Fruit fly (Drosophila melanogaster): Measurements from ENCODE around the gene CG1542.

CG1542 gene

DNA sequence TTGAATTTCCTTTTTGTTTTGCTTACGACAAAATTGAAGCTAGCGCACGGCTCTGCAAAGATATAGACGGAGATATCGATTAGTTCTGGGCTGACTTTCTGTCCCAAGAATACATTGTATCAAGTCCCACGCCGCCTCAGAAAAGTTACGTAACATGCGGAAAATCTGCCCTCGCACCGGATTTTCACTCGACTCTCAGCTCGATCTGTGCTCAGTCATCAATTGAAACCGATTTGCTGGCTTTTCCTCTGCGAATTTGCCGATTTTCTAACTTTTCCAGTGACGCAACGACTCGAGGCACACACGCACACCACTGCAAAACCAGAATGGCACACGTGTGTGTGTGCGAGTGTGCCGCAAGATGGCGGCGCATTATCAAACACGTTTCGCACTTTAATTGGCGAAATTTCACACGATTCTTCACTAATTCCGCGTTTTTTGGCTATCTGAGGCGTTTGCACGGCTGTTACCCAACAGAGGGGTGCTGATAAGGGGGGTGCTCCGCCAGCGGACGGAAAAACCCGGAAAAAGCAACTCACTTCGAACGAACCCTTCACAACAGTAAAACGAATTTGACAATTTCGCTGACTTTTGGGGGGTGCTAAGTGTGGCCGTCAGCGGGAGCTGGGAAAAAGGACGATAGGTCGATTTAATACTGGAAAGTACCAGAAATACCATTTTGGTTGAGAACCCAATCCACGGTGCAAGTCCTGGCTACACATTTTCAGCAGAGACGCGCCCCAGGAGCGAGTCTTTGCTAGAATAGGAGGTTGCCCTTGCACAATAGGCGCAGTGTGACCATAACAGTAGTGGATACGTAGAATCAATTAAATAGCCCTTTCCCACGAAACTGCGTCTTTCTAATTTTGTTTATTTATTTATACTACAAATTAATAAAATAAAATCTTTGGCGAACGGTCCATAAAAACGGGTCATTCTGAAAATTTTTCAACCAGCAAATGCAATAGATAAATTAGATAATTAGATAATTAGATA, 6.0 kb downstream of the CG1542 start, which contains the start of gene ATPsynC:
Gene ATPsynC, minus strand, starts transcription at position 634 of the 996 bp plus-strand sequence.
- no peak for TF ChIP-seq Sin3A (optimal IDR thresholded peaks at IDR 0.05)

dm6 chr3R:31220456-31221336, 7.4 kb downstream of the CG1542 start, which contains the start of gene CG12054:
CG12054 (plus strand) TSS chr3R:31220702.
- no peak for TF ChIP-seq ttk (optimal IDR thresholded peaks at IDR 0.05)
- no peak for TF ChIP-seq psq (optimal IDR thresholded peaks at IDR 0.05)
- TF ChIP-seq h (optimal IDR thresholded peaks at IDR 0.05) = no peak
- no peak for TF ChIP-seq Myc (optimal IDR thresholded peaks at IDR 0.05)
- no peak for TF ChIP-seq Sin3A (optimal IDR thresholded peaks at IDR 0.05)
- TF ChIP-seq insv (optimal IDR thresholded peaks at IDR 0.05) = no peak

DNA sequence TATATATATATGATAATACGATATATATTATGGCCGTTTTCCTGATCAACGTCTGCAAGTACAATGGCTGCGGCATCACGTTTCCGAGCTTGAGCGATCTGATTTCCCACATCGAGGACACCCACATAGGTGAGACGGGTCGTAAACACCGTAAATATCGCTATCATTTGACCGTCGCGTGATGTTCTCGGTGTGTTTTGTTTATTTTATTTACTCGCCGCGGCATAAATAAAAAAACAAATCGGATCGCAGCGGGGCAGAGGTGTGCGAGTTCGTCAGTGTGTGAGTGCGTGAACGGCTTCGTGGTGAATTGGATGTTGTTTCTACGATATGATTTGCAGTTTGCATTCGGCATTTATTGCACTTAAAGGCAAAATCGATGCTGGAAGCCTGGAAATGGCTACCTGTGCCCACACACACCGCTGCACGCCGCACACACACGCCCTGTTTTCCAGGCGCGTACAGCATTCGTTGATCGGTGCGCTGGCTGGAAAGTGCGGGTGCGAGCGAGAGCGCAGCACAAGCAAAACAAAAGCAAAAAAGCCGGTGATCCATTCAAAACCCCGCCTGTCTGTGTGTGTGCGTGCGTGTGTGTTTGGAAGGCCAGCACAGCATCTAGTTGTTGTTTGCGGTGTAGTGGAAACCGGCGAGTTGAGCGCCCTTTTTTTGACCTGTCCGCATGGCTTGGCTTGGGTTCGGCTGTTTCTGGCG, 8.2 kb downstream of the CG1542 start:
- no peak for TF ChIP-seq insv (optimal IDR thresholded peaks at IDR 0.05)
- TF ChIP-seq psq (optimal IDR thresholded peaks at IDR 0.05) = no peak
- TF ChIP-seq ttk (optimal IDR thresholded peaks at IDR 0.05) = no peak
- no peak for TF ChIP-seq Sin3A (optimal IDR thresholded peaks at IDR 0.05)
- TF ChIP-seq Myc (optimal IDR thresholded peaks at IDR 0.05) = no peak
- TF ChIP-seq h (optimal IDR thresholded peaks at IDR 0.05) = no peak

- TF ChIP-seq insv (optimal IDR thresholded peaks at IDR 0.05) (no peak), Sin3A (optimal IDR thresholded peaks at IDR 0.05) (no peak), Myc (optimal IDR thresholded peaks at IDR 0.05) (no peak), psq (optimal IDR thresholded peaks at IDR 0.05) (no peak), ttk (optimal IDR thresholded peaks at IDR 0.05) (no peak), h (optimal IDR thresholded peaks at IDR 0.05) (no peak)
Measured at dm6 chr3R:31222125-31222889, 9.0 kb downstream of the CG1542 start.

- TF ChIP-seq insv (optimal IDR thresholded peaks at IDR 0.05) (no peak), Myc (optimal IDR thresholded peaks at IDR 0.05) (no peak), ttk (optimal IDR thresholded peaks at IDR 0.05) (no peak), h (optimal IDR thresholded peaks at IDR 0.05) (no peak), Sin3A (optimal IDR thresholded peaks at IDR 0.05) (no peak), psq (optimal IDR thresholded peaks at IDR 0.05) (no peak)
Measured at dm6 chr3R:31222890-31223569, 9.8 kb downstream of the CG1542 start.

DNA sequence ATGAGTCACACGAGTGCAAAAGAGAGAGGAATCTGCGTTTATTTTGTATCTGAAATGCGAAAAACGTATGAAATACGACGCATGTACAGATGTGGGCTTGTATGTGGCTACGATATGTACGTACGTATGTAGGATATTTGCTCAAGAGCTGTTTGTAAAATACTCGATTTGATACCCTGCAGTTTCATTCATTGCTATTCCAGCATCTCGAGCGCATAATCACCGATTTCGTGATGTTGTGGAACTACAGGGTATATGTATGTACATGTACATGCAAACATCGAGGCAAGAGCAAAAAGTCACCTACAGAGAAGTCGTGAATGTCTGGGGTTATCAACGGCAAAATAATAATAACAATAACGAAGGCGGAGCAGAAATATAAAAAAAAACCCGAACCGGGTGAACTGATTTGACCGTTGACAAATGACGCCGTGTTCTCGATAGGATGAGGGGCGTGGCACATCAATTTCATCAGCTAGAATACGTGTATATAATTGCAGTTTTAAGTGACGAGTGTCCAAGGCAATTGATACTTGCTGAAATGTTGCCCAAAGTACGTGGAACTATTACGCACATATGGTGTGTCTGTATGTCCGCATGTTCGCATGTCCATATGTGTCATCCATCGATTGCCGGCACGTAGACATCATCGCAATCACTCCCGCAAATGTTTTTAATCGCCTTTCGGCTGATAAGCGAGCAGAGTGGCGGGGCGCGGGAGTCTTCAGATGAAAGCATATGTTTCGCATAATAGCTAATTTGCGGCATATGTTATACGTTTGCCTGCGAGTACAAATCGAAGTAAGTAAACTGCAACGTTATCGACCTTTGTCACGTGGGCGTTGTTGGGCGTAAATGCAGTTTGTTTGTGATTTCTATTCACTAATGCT, 11.0 kb downstream of the CG1542 start:
- TF ChIP-seq insv (optimal IDR thresholded peaks at IDR 0.05) = no peak
- no peak for TF ChIP-seq Sin3A (optimal IDR thresholded peaks at IDR 0.05)
- TF ChIP-seq psq (optimal IDR thresholded peaks at IDR 0.05) = no peak
- TF ChIP-seq Myc (optimal IDR thresholded peaks at IDR 0.05) = no peak
- TF ChIP-seq ttk (optimal IDR thresholded peaks at IDR 0.05) = no peak
- TF ChIP-seq h (optimal IDR thresholded peaks at IDR 0.05) = no peak

dm6 chr3R:31225043-31225681, 11.9 kb downstream of the CG1542 start:
- no peak for TF ChIP-seq ttk (optimal IDR thresholded peaks at IDR 0.05)
- TF ChIP-seq Myc (optimal IDR thresholded peaks at IDR 0.05) = no peak
- TF ChIP-seq Sin3A (optimal IDR thresholded peaks at IDR 0.05) = no peak
- no peak for TF ChIP-seq h (optimal IDR thresholded peaks at IDR 0.05)
- TF ChIP-seq psq (optimal IDR thresholded peaks at IDR 0.05) = no peak
- TF ChIP-seq insv (optimal IDR thresholded peaks at IDR 0.05) = no peak

DNA sequence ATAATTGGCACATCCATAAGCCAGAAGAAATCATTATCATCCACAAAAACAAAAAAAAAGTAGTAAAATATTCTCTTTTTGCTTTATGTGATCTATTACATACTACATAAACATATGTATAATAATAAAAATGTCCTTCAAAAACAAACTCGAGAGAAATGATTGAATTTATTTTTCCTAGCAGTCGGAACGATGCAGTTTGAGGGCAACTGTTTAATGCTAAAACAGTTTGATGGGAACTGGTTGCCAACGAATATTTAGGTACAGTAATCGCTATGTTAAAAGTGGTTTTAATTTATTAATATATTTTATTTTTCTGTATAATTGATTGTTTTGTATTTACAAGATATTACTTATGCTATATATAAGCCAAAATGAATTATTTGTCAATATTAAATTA, 17.9 kb downstream of the CG1542 start:
- TF ChIP-seq Myc (optimal IDR thresholded peaks at IDR 0.05) = no peak
- TF ChIP-seq psq (optimal IDR thresholded peaks at IDR 0.05) = no peak
- no peak for TF ChIP-seq h (optimal IDR thresholded peaks at IDR 0.05)
- no peak for TF ChIP-seq insv (optimal IDR thresholded peaks at IDR 0.05)
- TF ChIP-seq ttk (optimal IDR thresholded peaks at IDR 0.05) = no peak
- TF ChIP-seq Sin3A (optimal IDR thresholded peaks at IDR 0.05) = no peak

dm6 chr3R:31232236-31232635, 19.0 kb downstream of the CG1542 start, which contains the start of gene CG15563:
CG15563 (minus strand) TSS chr3R:31232336.
- no peak for TF ChIP-seq Myc (optimal IDR thresholded peaks at IDR 0.05)
- no peak for TF ChIP-seq h (optimal IDR thresholded peaks at IDR 0.05)
- TF ChIP-seq insv (optimal IDR thresholded peaks at IDR 0.05) = no peak
- TF ChIP-seq ttk (optimal IDR thresholded peaks at IDR 0.05) = no peak
- TF ChIP-seq psq (optimal IDR thresholded peaks at IDR 0.05) = no peak
- no peak for TF ChIP-seq Sin3A (optimal IDR thresholded peaks at IDR 0.05)
